Worm (Caenorhabditis elegans) whole organism, late embryonic: ENCODE measurements around the gene F36H5.13.

Source experiments
- C38D4.7 ChIP-seq: fragments of 200-800 bp; sonication (Bioruptor generic); optimal IDR thresholded peaks from 2 replicates; lab custom pipeline; 2018; ENCODE audit warnings: mild to moderate bottlenecking, missing genetic modification characterization, moderate library complexity, missing compliant biosample characterization
- ceh-19 ChIP-seq: fragments of 200-800 bp; sonication (Bioruptor generic); optimal IDR thresholded peaks from 2 replicates; lab custom pipeline; 2018; ENCODE audit warnings: mild to moderate bottlenecking, missing genetic modification characterization, missing compliant biosample characterization
- pax-1 ChIP-seq: fragments of 150-350 bp; optimal IDR thresholded peaks from 2 replicates; lab custom pipeline; 2014; ENCODE audit warnings: missing biosample characterization, missing genetic modification characterization

DNA sequence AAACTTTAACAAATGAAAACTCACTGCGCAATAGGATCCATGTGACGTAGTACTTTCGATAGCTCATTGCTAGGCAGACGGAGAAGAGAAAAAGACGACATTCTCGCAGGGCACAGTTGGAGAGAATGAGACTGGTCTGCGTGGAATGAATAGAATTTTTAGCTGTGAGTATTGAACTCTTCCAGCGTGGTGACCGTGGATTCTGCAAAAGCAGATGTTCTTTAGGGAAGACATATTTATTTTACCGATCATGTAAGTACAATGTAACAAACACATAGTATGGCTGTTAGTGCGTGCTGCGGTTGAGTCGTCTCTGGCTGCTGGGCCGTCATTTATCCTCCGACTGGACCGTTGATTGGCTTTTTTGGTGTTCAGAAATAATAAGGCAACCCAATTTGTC lies 2.7 kb upstream of the F36H5.13 start, which contains the start of gene F36H5.9:
- TF ChIP-seq ceh-19 (GFP tag; lab: Kevin White, UChicago) (no peak), C38D4.7 (GFP tag; lab: Kevin White, UChicago) (no peak), pax-1 (tag; lab: Kevin White, UChicago) (no peak)
